Worm (Caenorhabditis elegans) whole organism, L2 larva: ENCODE data around the gene T05H10.4.

ENCODE experiments used
- F13H6.1 ChIP-seq: sonication (generic microtip); optimal IDR thresholded peaks from 2 replicates; lab custom pipeline; 2016; ENCODE audit warnings: missing genetic modification characterization, missing compliant biosample characterization
- R02D3.7 ChIP-seq: fragments of 150-350 bp; optimal IDR thresholded peaks from 2 replicates; lab custom pipeline; 2014; ENCODE audit warnings: missing biosample characterization, missing genetic modification characterization
- blmp-1 ChIP-seq: sonication (generic microtip); optimal IDR thresholded peaks from 2 replicates; lab custom pipeline; 2017; ENCODE audit warnings: missing genetic modification characterization, mild to moderate bottlenecking, missing compliant biosample characterization, antibody characterized with exemption, moderate library complexity; ENCODE audit not compliant: insufficient read depth
- egl-27 ChIP-seq: sonication (generic microtip); optimal IDR thresholded peaks from 3 replicates; lab custom pipeline; 2017; ENCODE audit warnings: missing biosample characterization, missing genetic modification reagents, missing genetic modification characterization
- elt-1 ChIP-seq: fragments of 150-350 bp; optimal IDR thresholded peaks from 2 replicates; lab custom pipeline; 2014; ENCODE audit warnings: missing biosample characterization, missing genetic modification characterization
- lin-39 ChIP-seq: fragments of 150-350 bp; optimal IDR thresholded peaks from 2 replicates; lab custom pipeline; 2014; ENCODE audit warnings: missing biosample characterization, missing genetic modification reagents, missing genetic modification characterization
- mdl-1 ChIP-seq, 2 experiments: fragments of 150-350 bp in 1 of 2; sonication (generic microtip) in 1 of 2; optimal IDR thresholded peaks; 2 replicates each; lab custom pipeline; 2017; ENCODE audit warnings: missing biosample characterization in 2 of 2, missing genetic modification characterization in 2 of 2
- nhr-11 ChIP-seq: fragments of 150-350 bp; optimal IDR thresholded peaks from 2 replicates; lab custom pipeline; 2014; ENCODE audit warnings: missing biosample characterization, missing genetic modification characterization
- nhr-25 ChIP-seq: fragments of 150-350 bp; sonication (generic microtip); optimal IDR thresholded peaks from 3 replicates; lab custom pipeline; 2014; ENCODE audit warnings: missing biosample characterization, missing genetic modification characterization

DNA sequence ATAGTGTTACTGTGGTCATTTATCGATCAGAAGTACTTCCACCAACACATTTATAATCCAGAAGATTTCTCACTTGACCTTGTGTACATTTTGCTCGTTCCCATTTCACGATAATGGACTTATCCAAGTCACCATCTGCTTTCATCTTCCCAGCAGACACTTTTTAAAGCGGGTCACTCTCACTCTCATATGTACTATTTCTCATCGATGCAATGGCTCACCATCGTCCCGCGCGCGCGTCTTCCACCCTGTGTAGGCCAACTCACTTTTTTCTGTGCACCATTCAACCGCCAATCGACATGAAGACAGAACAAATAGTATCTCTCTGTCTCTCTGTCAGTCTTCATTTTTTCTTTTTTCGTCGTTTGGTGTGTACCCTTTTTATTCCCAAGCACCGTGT is 778 bp upstream of the T05H10.4 start:
- TF ChIP-seq mdl-1 (tag; optimal IDR thresholded peaks at IDR 0.05; lab: Kevin White, UChicago) (no peak), egl-27 (tag; lab: Kevin White, UChicago) (no peak), lin-39 (no peak), elt-1 (tag; lab: Kevin White, UChicago) (no peak), blmp-1 (no peak), nhr-11 (tag; lab: Kevin White, UChicago) (no peak), R02D3.7 (tag; lab: Kevin White, UChicago) (no peak), nhr-25 (tag; lab: Kevin White, UChicago) (no peak), F13H6.1 (tag; lab: Kevin White, UChicago) (no peak)
